Fruit fly (Drosophila melanogaster): ENCODE measurements around the gene CG8042.

The CG8042 gene

dm6 chr3L:7988828-7989673 is 14.3 kb upstream of the CG8042 start:
- TF ChIP-seq insv (optimal IDR thresholded peaks at IDR 0.05) (no peak), Sin3A (optimal IDR thresholded peaks at IDR 0.05) (no peak), Myc (optimal IDR thresholded peaks at IDR 0.05) (no peak), ttk (optimal IDR thresholded peaks at IDR 0.05) (no peak), psq (optimal IDR thresholded peaks at IDR 0.05) (no peak), h (optimal IDR thresholded peaks at IDR 0.05) (no peak)

- TF ChIP-seq Sin3A (optimal IDR thresholded peaks at IDR 0.05) (no peak), insv (optimal IDR thresholded peaks at IDR 0.05) (no peak), h (optimal IDR thresholded peaks at IDR 0.05) (no peak), Myc (optimal IDR thresholded peaks at IDR 0.05) (no peak), psq (optimal IDR thresholded peaks at IDR 0.05) (no peak), ttk (optimal IDR thresholded peaks at IDR 0.05) (no peak)
Measured at dm6 chr3L:7988401-7988800, 13.6 kb upstream of the CG8042 start.

- TF ChIP-seq Myc (optimal IDR thresholded peaks at IDR 0.05) (no peak), psq (optimal IDR thresholded peaks at IDR 0.05) (no peak), h (optimal IDR thresholded peaks at IDR 0.05) (no peak), ttk (optimal IDR thresholded peaks at IDR 0.05) (no peak)
Measured at dm6 chr3L:7984623-7985237, 9.9 kb upstream of the CG8042 start.

dm6 chr3L:7983602-7984223 is 8.9 kb upstream of the CG8042 start:
- TF ChIP-seq Myc (optimal IDR thresholded peaks at IDR 0.05), result no peak
- TF ChIP-seq h (optimal IDR thresholded peaks at IDR 0.05), result no peak
- TF ChIP-seq Sin3A (optimal IDR thresholded peaks at IDR 0.05), result no peak
- no peak for TF ChIP-seq ttk (optimal IDR thresholded peaks at IDR 0.05)
- no peak for TF ChIP-seq insv (optimal IDR thresholded peaks at IDR 0.05)
- no peak for TF ChIP-seq psq (optimal IDR thresholded peaks at IDR 0.05)

- no peak for TF ChIP-seq ttk (optimal IDR thresholded peaks at IDR 0.05)
- TF ChIP-seq Sin3A (optimal IDR thresholded peaks at IDR 0.05), result no peak
- no peak for TF ChIP-seq insv (optimal IDR thresholded peaks at IDR 0.05)
- no peak for TF ChIP-seq psq (optimal IDR thresholded peaks at IDR 0.05)
- TF ChIP-seq Myc (optimal IDR thresholded peaks at IDR 0.05), result no peak
- no peak for TF ChIP-seq h (optimal IDR thresholded peaks at IDR 0.05)
Measured at dm6 chr3L:7981956-7982355, 7.2 kb upstream of the CG8042 start.

dm6 chr3L:7981228-7981854 is 6.5 kb upstream of the CG8042 start:
- no peak for TF ChIP-seq h (optimal IDR thresholded peaks at IDR 0.05)
- no peak for TF ChIP-seq ttk (optimal IDR thresholded peaks at IDR 0.05)
- no peak for TF ChIP-seq Sin3A (optimal IDR thresholded peaks at IDR 0.05)
- TF ChIP-seq insv (optimal IDR thresholded peaks at IDR 0.05), result no peak
- no peak for TF ChIP-seq psq (optimal IDR thresholded peaks at IDR 0.05)
- TF ChIP-seq Myc (optimal IDR thresholded peaks at IDR 0.05), result no peak

dm6 chr3L:7978777-7979649 is 4.2 kb upstream of the CG8042 start, which contains the start of gene nmo:
Gene nmo, plus strand, starts transcription at chr3L:7979046.
- no peak for TF ChIP-seq Myc (optimal IDR thresholded peaks at IDR 0.05)
- TF ChIP-seq insv (optimal IDR thresholded peaks at IDR 0.05), result no peak
- TF ChIP-seq ttk (optimal IDR thresholded peaks at IDR 0.05), result no peak
- no peak for TF ChIP-seq Sin3A (optimal IDR thresholded peaks at IDR 0.05)
- TF ChIP-seq h (optimal IDR thresholded peaks at IDR 0.05), result no peak
- no peak for TF ChIP-seq psq (optimal IDR thresholded peaks at IDR 0.05)

dm6 chr3L:7978550-7978776 is 3.7 kb upstream of the CG8042 start, which contains the start of gene Pop4:
Gene Pop4, minus strand, starts transcription at chr3L:7978650.
- no peak for TF ChIP-seq psq (optimal IDR thresholded peaks at IDR 0.05)

dm6 chr3L:7976081-7976483 is 1.3 kb upstream of the CG8042 start, which contains the start of the genes HP4 and CG8209:
Gene HP4, minus strand, starts transcription at chr3L:7976154.
Gene CG8209, plus strand, starts transcription at chr3L:7976406.
- TF ChIP-seq h (optimal IDR thresholded peaks at IDR 0.05), result no peak
- TF ChIP-seq Myc (optimal IDR thresholded peaks at IDR 0.05), result no peak
- TF ChIP-seq insv (optimal IDR thresholded peaks at IDR 0.05), result no peak
- no peak for TF ChIP-seq Sin3A (optimal IDR thresholded peaks at IDR 0.05)
- no peak for TF ChIP-seq psq (optimal IDR thresholded peaks at IDR 0.05)
- TF ChIP-seq ttk (optimal IDR thresholded peaks at IDR 0.05), result no peak

- no peak for TF ChIP-seq psq (optimal IDR thresholded peaks at IDR 0.05)
- TF ChIP-seq h (optimal IDR thresholded peaks at IDR 0.05), result no peak
- no peak for TF ChIP-seq insv (optimal IDR thresholded peaks at IDR 0.05)
- no peak for TF ChIP-seq ttk (optimal IDR thresholded peaks at IDR 0.05)
- no peak for TF ChIP-seq Myc (optimal IDR thresholded peaks at IDR 0.05)
- TF ChIP-seq Sin3A (optimal IDR thresholded peaks at IDR 0.05), result no peak
Measured at dm6 chr3L:7970442-7970841, 4.3 kb downstream of the CG8042 start, which contains the start of gene RNaseX25. Gene RNaseX25, plus strand, starts transcription at chr3L:7970588.

dm6 chr3L:7968422-7969030 is 6.3 kb downstream of the CG8042 start:
- no peak for TF ChIP-seq h (optimal IDR thresholded peaks at IDR 0.05)
- no peak for TF ChIP-seq Myc (optimal IDR thresholded peaks at IDR 0.05)
- no peak for TF ChIP-seq insv (optimal IDR thresholded peaks at IDR 0.05)
- no peak for TF ChIP-seq Sin3A (optimal IDR thresholded peaks at IDR 0.05)
- no peak for TF ChIP-seq ttk (optimal IDR thresholded peaks at IDR 0.05)
- no peak for TF ChIP-seq psq (optimal IDR thresholded peaks at IDR 0.05)
